Worm (Caenorhabditis elegans) whole organism, young adult: ENCODE results near the gene T05B4.12.

ENCODE experiments used
- B0336.3 ChIP-seq: fragments of 200-800 bp; sonication (Bioruptor generic); IDR thresholded peaks from 2 replicates; pipeline ENCODE4 v1.3.6; 2022; ENCODE audit warnings: missing genetic modification characterization, missing compliant biosample characterization
- F10E7.11 ChIP-seq: sonication (generic microtip); optimal IDR thresholded peaks from 2 replicates; lab custom pipeline; 2017; ENCODE audit warnings: mild to moderate bottlenecking, missing genetic modification characterization, moderate library complexity, missing compliant biosample characterization
- F23B12.7 ChIP-seq: sonication (generic microtip); optimal IDR thresholded peaks from 2 replicates; lab custom pipeline; 2017; ENCODE audit warnings: missing genetic modification characterization, mild to moderate bottlenecking, missing compliant biosample characterization, antibody characterized with exemption, moderate library complexity; ENCODE audit not compliant: insufficient read depth
- F33H1.4 ChIP-seq: fragments of 200-800 bp; sonication (Bioruptor generic); IDR thresholded peaks from 2 replicates; pipeline ENCODE4 v1.3.6; 2022; ENCODE audit warnings: missing genetic modification reagents, missing genetic modification characterization, missing compliant biosample characterization
- F49E8.2 ChIP-seq: sonication (generic microtip); optimal IDR thresholded peaks from 3 replicates; lab custom pipeline; 2017; ENCODE audit warnings: missing genetic modification characterization, mild to moderate bottlenecking, missing compliant biosample characterization, antibody characterized with exemption, moderate library complexity; ENCODE audit not compliant: insufficient read depth
- F52B5.7 ChIP-seq: sonication (generic microtip); optimal IDR thresholded peaks from 2 replicates; lab custom pipeline; 2016; ENCODE audit warnings: mild to moderate bottlenecking, missing genetic modification characterization, missing compliant biosample characterization
- K11D2.4 ChIP-seq: fragments of 200-800 bp; sonication (Bioruptor generic); IDR thresholded peaks from 2 replicates; pipeline ENCODE4 v1.3.6; 2022; ENCODE audit warnings: missing genetic modification reagents, missing genetic modification characterization, missing compliant biosample characterization
- K12H6.12 ChIP-seq: fragments of 200-800 bp; sonication (Bioruptor generic); optimal IDR thresholded peaks from 2 replicates; lab custom pipeline; 2018; ENCODE audit warnings: mild to moderate bottlenecking, missing genetic modification characterization, missing compliant biosample characterization
- T07F8.4 ChIP-seq: sonication (generic microtip); optimal IDR thresholded peaks from 2 replicates; lab custom pipeline; 2016; ENCODE audit warnings: mild to moderate bottlenecking, missing genetic modification characterization, moderate library complexity, missing compliant biosample characterization
- Y56A3A.18 ChIP-seq: fragments of 200-800 bp; sonication (Bioruptor generic); IDR thresholded peaks from 2 replicates; pipeline ENCODE4 v1.3.6; 2022; ENCODE audit warnings: missing genetic modification reagents, missing genetic modification characterization, missing compliant biosample characterization
- Y67H2A.10 ChIP-seq: fragments of 200-800 bp; sonication (Bioruptor generic); conservative IDR thresholded peaks from 2 replicates; pipeline ENCODE4 v1.3.6; 2022; ENCODE audit warnings: missing genetic modification reagents, missing genetic modification characterization, missing compliant biosample characterization
- Y95B8A.8 ChIP-seq: fragments of 200-800 bp; sonication (Bioruptor generic); IDR thresholded peaks from 2 replicates; pipeline ENCODE4 v1.3.6; 2022; ENCODE audit warnings: missing genetic modification reagents, missing genetic modification characterization, missing compliant biosample characterization
- ZK185.1 ChIP-seq: sonication (generic microtip); optimal IDR thresholded peaks from 2 replicates; lab custom pipeline; 2016; ENCODE audit warnings: mild to moderate bottlenecking, missing genetic modification characterization, missing compliant biosample characterization; ENCODE audit not compliant: poor library complexity, severe bottlenecking
- akir-1 ChIP-seq: fragments of 200-800 bp; sonication (Bioruptor generic); optimal IDR thresholded peaks from 2 replicates; lab custom pipeline; 2018; ENCODE audit warnings: mild to moderate bottlenecking, missing genetic modification characterization, moderate library complexity, missing compliant biosample characterization
- bed-2 ChIP-seq: fragments of 200-800 bp; sonication (Bioruptor generic); IDR thresholded peaks from 2 replicates; pipeline ENCODE4 v1.3.6; 2022; ENCODE audit warnings: missing genetic modification reagents, missing genetic modification characterization, missing compliant biosample characterization
- ceh-100 ChIP-seq: fragments of 200-800 bp; sonication (Bioruptor generic); IDR thresholded peaks from 2 replicates; pipeline ENCODE4 v1.3.6; 2022; ENCODE audit warnings: missing genetic modification reagents, missing genetic modification characterization, missing compliant biosample characterization
- ceh-40 ChIP-seq: fragments of 200-800 bp; sonication (Bioruptor generic); IDR thresholded peaks from 2 replicates; pipeline ENCODE4 v1.3.6; 2022; ENCODE audit warnings: missing genetic modification characterization, missing compliant biosample characterization
- efl-1 ChIP-seq: fragments of 150-350 bp; optimal IDR thresholded peaks from 2 replicates; lab custom pipeline; 2014; ENCODE audit warnings: missing biosample characterization, missing genetic modification reagents, missing genetic modification characterization
- ets-4 ChIP-seq: fragments of 200-800 bp; sonication (Bioruptor generic); optimal IDR thresholded peaks from 2 replicates; lab custom pipeline; 2018; ENCODE audit warnings: mild to moderate bottlenecking, missing genetic modification characterization, missing compliant biosample characterization
- hlh-12 ChIP-seq: sonication (generic microtip); optimal IDR thresholded peaks from 2 replicates; lab custom pipeline; 2016; ENCODE audit warnings: missing genetic modification characterization, missing compliant biosample characterization
- hlh-26 ChIP-seq: fragments of 200-800 bp; sonication (Bioruptor generic); conservative IDR thresholded peaks from 2 replicates; pipeline ENCODE4 v1.3.6; 2022; ENCODE audit warnings: missing genetic modification reagents, missing genetic modification characterization, missing compliant biosample characterization
- hmg-20 ChIP-seq: fragments of 200-800 bp; sonication (Bioruptor generic); IDR thresholded peaks from 2 replicates; pipeline ENCODE4 v1.3.6; 2022; ENCODE audit warnings: missing genetic modification reagents, missing genetic modification characterization, missing compliant biosample characterization
- let-526 ChIP-seq: fragments of 200-800 bp; sonication (Bioruptor generic); IDR thresholded peaks from 2 replicates; pipeline ENCODE4 v1.3.6; 2022; ENCODE audit warnings: missing genetic modification reagents, missing genetic modification characterization, missing compliant biosample characterization
- let-607 ChIP-seq, 2 experiments: fragments of 200-800 bp in 1 of 2; sonication (Bioruptor generic) in 1 of 2; sonication (generic microtip) in 1 of 2; optimal IDR thresholded peaks; 2 replicates each; lab custom pipeline; 2016 to 2018; ENCODE audit warnings: mild to moderate bottlenecking in 2 of 2, missing compliant biosample characterization in 2 of 2, missing genetic modification characterization in 2 of 2, moderate library complexity in 2 of 2, missing genotype in 1 of 2
- lin-35 ChIP-seq, 3 experiments: fragments of 150-350 bp in 2 of 3; sonication (generic microtip) in 1 of 3; optimal IDR thresholded peaks; 2 replicates each; lab custom pipeline; 2014 to 2018; ENCODE audit warnings: missing biosample characterization in 3 of 3, missing genetic modification characterization in 3 of 3, missing genetic modification reagents in 3 of 3
- lin-40 ChIP-seq: sonication (generic microtip); optimal IDR thresholded peaks from 2 replicates; lab custom pipeline; 2016; ENCODE audit warnings: missing genetic modification characterization, mild to moderate bottlenecking, missing compliant biosample characterization, missing genotype, missing genetic modification reagents
- lsl-1 ChIP-seq: fragments of 200-800 bp; sonication (Bioruptor generic); optimal IDR thresholded peaks from 2 replicates; lab custom pipeline; 2018; ENCODE audit warnings: mild to moderate bottlenecking, missing genetic modification characterization, moderate library complexity, missing compliant biosample characterization
- madf-6 ChIP-seq: fragments of 200-800 bp; sonication (Bioruptor generic); IDR thresholded peaks from 2 replicates; pipeline ENCODE4 v1.3.6; 2022; ENCODE audit warnings: missing genetic modification reagents, missing genetic modification characterization, missing compliant biosample characterization
- madf-8 ChIP-seq: fragments of 200-800 bp; sonication (Bioruptor generic); conservative IDR thresholded peaks from 2 replicates; pipeline ENCODE4 v1.3.6; 2022; ENCODE audit warnings: missing genetic modification reagents, missing genetic modification characterization, missing compliant biosample characterization
- mcd-1 ChIP-seq: fragments of 200-800 bp; sonication (Bioruptor generic); IDR thresholded peaks from 2 replicates; pipeline ENCODE4 v1.3.6; 2022; ENCODE audit warnings: missing genetic modification reagents, missing genetic modification characterization, missing compliant biosample characterization
- mes-4 ChIP-seq: sonication (generic microtip); optimal IDR thresholded peaks from 2 replicates; lab custom pipeline; 2016; ENCODE audit warnings: missing genotype, missing genetic modification characterization, missing compliant biosample characterization
- nhr-120 ChIP-seq: fragments of 200-800 bp; sonication (Bioruptor generic); IDR thresholded peaks from 2 replicates; pipeline ENCODE4 v1.3.6; 2022; ENCODE audit warnings: missing genetic modification characterization, missing compliant biosample characterization
- nhr-179 ChIP-seq: sonication (generic microtip); optimal IDR thresholded peaks from 2 replicates; lab custom pipeline; 2016; ENCODE audit warnings: mild to moderate bottlenecking, missing genetic modification characterization, missing compliant biosample characterization
- pbrm-1 ChIP-seq: fragments of 200-800 bp; sonication (Bioruptor generic); IDR thresholded peaks from 2 replicates; pipeline ENCODE4 v1.3.6; 2022; ENCODE audit warnings: missing genetic modification reagents, missing genetic modification characterization, missing compliant biosample characterization
- rpc-1 ChIP-seq, 2 experiments: fragments of 150-350 bp in 1 of 2; sonication (generic microtip) in 1 of 2; optimal IDR thresholded peaks; 2 replicates each; lab custom pipeline; 2014 to 2018; ENCODE audit warnings: missing biosample characterization in 1 of 2, missing genetic modification characterization in 1 of 2, missing genetic modification reagents in 1 of 2, missing genotype in 1 of 2
- snpc-3.4 ChIP-seq: sonication (generic microtip); optimal IDR thresholded peaks from 2 replicates; lab custom pipeline; 2017; ENCODE audit warnings: missing genetic modification characterization, mild to moderate bottlenecking, missing compliant biosample characterization, antibody characterized with exemption, moderate library complexity, missing genotype, missing genetic modification reagents
- somi-1 ChIP-seq: fragments of 200-800 bp; sonication (Bioruptor generic); optimal IDR thresholded peaks from 2 replicates; lab custom pipeline; 2018; ENCODE audit warnings: mild to moderate bottlenecking, missing genetic modification characterization, missing compliant biosample characterization
- tbp1 ChIP-seq: fragments of 200-800 bp; sonication (Bioruptor generic); optimal IDR thresholded peaks from 2 replicates; lab custom pipeline; 2018; ENCODE audit warnings: mild to moderate bottlenecking, missing genetic modification characterization, missing compliant biosample characterization
- tbx-9 ChIP-seq: sonication (generic microtip); optimal IDR thresholded peaks from 2 replicates; lab custom pipeline; 2016; ENCODE audit warnings: borderline replicate concordance, missing genetic modification characterization, inconsistent platforms, missing compliant biosample characterization
- unc-130 ChIP-seq: sonication (generic microtip); optimal IDR thresholded peaks from 2 replicates; lab custom pipeline; 2016; ENCODE audit warnings: missing genetic modification reagents, missing genetic modification characterization, missing compliant biosample characterization
- zfh-2 ChIP-seq: fragments of 200-800 bp; sonication (Bioruptor generic); conservative IDR thresholded peaks from 2 replicates; pipeline ENCODE4 v1.3.6; 2022; ENCODE audit warnings: missing genetic modification reagents, missing genetic modification characterization, missing compliant biosample characterization
- ztf-22 ChIP-seq: fragments of 200-800 bp; sonication (Bioruptor generic); optimal IDR thresholded peaks from 2 replicates; lab custom pipeline; 2018; ENCODE audit warnings: mild to moderate bottlenecking, missing genetic modification characterization, moderate library complexity, missing compliant biosample characterization
- ztf-26 ChIP-seq: sonication (generic microtip); optimal IDR thresholded peaks from 2 replicates; lab custom pipeline; 2017; ENCODE audit warnings: missing genetic modification characterization, missing compliant biosample characterization
- ztf-28 ChIP-seq: fragments of 200-800 bp; sonication (Bioruptor generic); IDR thresholded peaks from 2 replicates; pipeline ENCODE4 v1.3.6; 2022; ENCODE audit warnings: missing genetic modification reagents, missing genetic modification characterization, missing compliant biosample characterization

The T05B4.12 gene

DNA sequence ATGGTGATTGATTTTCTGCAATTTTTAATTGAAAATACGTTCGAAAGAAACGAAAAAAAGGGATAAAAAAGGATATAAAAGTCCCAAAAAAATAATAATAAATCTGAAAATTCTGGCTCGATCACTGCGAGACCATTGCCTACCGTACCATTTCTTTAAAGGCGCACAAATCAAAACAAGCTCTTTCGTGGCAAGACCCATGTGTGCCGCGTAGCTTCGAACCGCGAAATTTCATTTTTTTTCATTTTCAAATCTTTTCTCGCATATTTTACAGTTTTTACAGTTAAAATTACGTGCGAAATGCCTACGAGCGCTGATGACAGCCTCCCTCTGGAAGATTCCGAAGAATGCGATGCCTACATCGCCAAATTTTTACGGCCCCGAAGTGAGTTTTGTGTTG, 49.8 kb upstream of the T05B4.12 start, which contains the start of the genes coh-4 and pid-5 (continued):
- TF ChIP-seq let-526 (GFP tag; lab: Robert Waterston, UW) (no peak), K11D2.4 (GFP tag; lab: Robert Waterston, UW) (no peak), snpc-3.4 (peak; percentile 94), somi-1 (GFP tag; lab: Kevin White, UChicago) (no peak), K12H6.12 (tag; lab: Kevin White, UChicago) (no peak), akir-1 (GFP tag; lab: Kevin White, UChicago) (no peak), F52B5.7 (tag; lab: Kevin White, UChicago) (no peak)

DNA sequence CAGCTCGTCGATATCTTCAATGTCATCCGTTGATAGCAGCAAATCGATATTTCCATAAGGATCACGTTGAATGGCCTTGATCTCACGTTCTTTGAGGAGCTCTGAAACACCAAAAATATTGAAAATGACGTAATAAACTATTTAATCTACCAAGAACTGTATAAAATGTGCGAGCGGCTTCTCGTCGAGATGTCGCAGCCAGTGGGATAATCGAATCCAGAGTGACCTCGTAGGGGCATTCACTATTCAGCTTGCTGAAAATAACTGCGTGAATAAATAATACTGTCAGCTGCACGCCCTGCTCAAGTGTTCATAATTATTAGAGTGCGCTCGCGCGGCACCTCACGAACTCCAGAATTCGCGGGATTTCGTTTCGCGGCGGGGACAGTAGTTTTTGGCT, 44.3 kb upstream of the T05B4.12 start, which contains the start of gene Y45G5AM.7:
Gene Y45G5AM.7, minus strand, starts transcription at position 101 of the 400 bp plus-strand sequence.
- no peak for TF ChIP-seq madf-8 (GFP tag; lab: Robert Waterston, UW)
- TF ChIP-seq F49E8.2, result no peak
- no peak for TF ChIP-seq Y95B8A.8 (GFP tag; lab: Robert Waterston, UW)
- no peak for TF ChIP-seq lin-35 (GFP tag; optimal IDR thresholded peaks at IDR 0.05; lab: Kevin White, UChicago)
- no peak for TF ChIP-seq nhr-120 (GFP tag; lab: Robert Waterston, UW)
- TF ChIP-seq ztf-28, result no peak
- TF ChIP-seq mcd-1 (GFP tag; lab: Robert Waterston, UW), result no peak
- no peak for TF ChIP-seq ceh-100 (GFP tag; lab: Robert Waterston, UW)
- no peak for TF ChIP-seq ZK185.1 (tag; lab: Kevin White, UChicago)
- no peak for TF ChIP-seq tbx-9 (tag; lab: Kevin White, UChicago)
- no peak for TF ChIP-seq zfh-2 (GFP tag; lab: Robert Waterston, UW)
- no peak for TF ChIP-seq Y67H2A.10 (GFP tag; lab: Robert Waterston, UW)
- TF ChIP-seq ztf-22 (GFP tag; lab: Kevin White, UChicago), result no peak
- TF ChIP-seq nhr-179 (tag; lab: Kevin White, UChicago), result no peak

DNA sequence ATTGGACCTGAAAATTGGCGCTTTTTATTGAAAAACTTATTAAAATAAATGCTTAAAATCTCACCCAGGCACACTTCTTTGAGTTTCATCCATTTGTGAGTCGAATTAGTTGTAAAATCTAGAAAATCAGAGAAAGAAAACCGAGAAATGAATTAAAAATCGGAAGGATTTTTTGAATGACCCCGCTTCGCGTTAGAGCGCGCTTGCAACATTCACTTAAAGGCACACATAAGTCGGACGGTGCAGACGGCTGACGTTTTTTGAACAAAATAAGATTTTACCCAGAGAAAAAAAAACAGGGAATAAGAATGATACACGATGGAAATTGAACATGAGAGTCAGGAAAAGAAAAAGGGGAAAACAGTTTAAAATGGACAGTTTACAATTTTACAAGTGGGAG, 43.8 kb upstream of the T05B4.12 start:
- TF ChIP-seq ets-4 (no peak), lsl-1 (GFP tag; lab: Kevin White, UChicago) (peak; percentile 47), F23B12.7 (no peak), madf-6 (peak; percentile 47; the same call in 1 of the 2 replicates), mes-4 (tag; lab: Kevin White, UChicago) (no peak), efl-1 (GFP tag; lab: Kevin White, UChicago) (peak; percentile 24), F10E7.11 (tag; lab: Kevin White, UChicago) (no peak), hmg-20 (GFP tag; lab: Robert Waterston, UW) (no peak), let-607 (tag; optimal IDR thresholded peaks at IDR 0.05; lab: Kevin White, UChicago) (no peak), nhr-179 (tag; lab: Kevin White, UChicago) (no peak), hlh-26 (GFP tag; lab: Robert Waterston, UW) (no peak), ztf-28 (no peak), ztf-26 (tag; lab: Kevin White, UChicago) (no peak), Y56A3A.18 (GFP tag; lab: Robert Waterston, UW) (no peak), akir-1 (GFP tag; lab: Kevin White, UChicago) (no peak), ceh-100 (GFP tag; lab: Robert Waterston, UW) (no peak), unc-130 (GFP tag; lab: Kevin White, UChicago) (no peak), rpc-1 (optimal IDR thresholded peaks at IDR 0.05; lab: Kevin White, UChicago) (no peak), rpc-1 (tag; optimal IDR thresholded peaks at IDR 0.05; lab: Kevin White, UChicago) (no peak), ztf-22 (GFP tag; lab: Kevin White, UChicago) (no peak), tbp1 (GFP tag; lab: Kevin White, UChicago) (peak; percentile 2), lin-40 (tag; lab: Kevin White, UChicago) (no peak), F33H1.4 (GFP tag; lab: Robert Waterston, UW) (peak; percentile 41; the same call in 1 of the 2 replicates), T07F8.4 (tag; lab: Kevin White, UChicago) (no peak), hlh-12 (tag; lab: Kevin White, UChicago) (no peak), pbrm-1 (GFP tag; lab: Robert Waterston, UW) (no peak), B0336.3 (GFP tag; lab: Robert Waterston, UW) (no peak), ceh-40 (GFP tag; lab: Robert Waterston, UW) (no peak), bed-2 (GFP tag; lab: Robert Waterston, UW) (no peak)
